Fruit fly (Drosophila melanogaster) Kc167 (cell line): ENCODE results near the gene Cyp6d4.

Source experiments
- Myc ChIP-seq: fragments of >200 bp; optimal IDR thresholded peaks from 2 replicates; lab custom pipeline; 2017; ENCODE audit warnings: missing external identifiers
- Sin3A ChIP-seq: fragments of >200 bp; optimal IDR thresholded peaks from 2 replicates; lab custom pipeline; 2018; ENCODE audit warnings: missing external identifiers
- h ChIP-seq: fragments of >200 bp; optimal IDR thresholded peaks from 3 replicates; lab custom pipeline; 2018; ENCODE audit warnings: missing external identifiers
- insv ChIP-seq: fragments of >200 bp; optimal IDR thresholded peaks from 3 replicates; lab custom pipeline; 2018; ENCODE audit warnings: missing external identifiers
- psq ChIP-seq: fragments of >200 bp; optimal IDR thresholded peaks from 2 replicates; lab custom pipeline; 2017; ENCODE audit warnings: missing external identifiers
- ttk ChIP-seq: sonication (Bioruptor generic); optimal IDR thresholded peaks from 2 replicates; lab custom pipeline; 2017; ENCODE audit warnings: missing external identifiers

Cyp6d4 gene

DNA sequence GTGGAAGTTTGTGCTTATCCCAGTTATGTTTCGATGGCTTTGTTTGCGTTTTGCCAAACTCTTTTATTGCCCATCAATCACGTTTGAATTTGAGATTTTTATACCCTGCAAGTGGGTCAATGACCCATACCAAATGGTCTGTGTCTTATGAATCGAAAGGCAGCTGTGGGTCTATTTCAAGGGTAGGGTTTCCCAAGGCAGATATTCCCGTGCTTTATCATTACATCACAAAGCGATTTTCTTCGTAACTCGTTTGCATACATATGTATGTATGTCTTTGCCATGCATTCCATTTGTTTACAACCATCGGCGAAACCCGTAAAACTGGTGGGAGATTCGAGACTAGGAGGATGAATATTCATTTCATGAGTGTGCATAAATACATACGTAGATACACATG is 22.7 kb upstream of the Cyp6d4 start:
- TF ChIP-seq h (no peak), ttk (no peak), Sin3A (lab: Kevin White, UChicago) (no peak), psq (lab: Kevin White, UChicago) (no peak), insv (no peak), Myc (lab: Kevin White, UChicago) (no peak)

DNA sequence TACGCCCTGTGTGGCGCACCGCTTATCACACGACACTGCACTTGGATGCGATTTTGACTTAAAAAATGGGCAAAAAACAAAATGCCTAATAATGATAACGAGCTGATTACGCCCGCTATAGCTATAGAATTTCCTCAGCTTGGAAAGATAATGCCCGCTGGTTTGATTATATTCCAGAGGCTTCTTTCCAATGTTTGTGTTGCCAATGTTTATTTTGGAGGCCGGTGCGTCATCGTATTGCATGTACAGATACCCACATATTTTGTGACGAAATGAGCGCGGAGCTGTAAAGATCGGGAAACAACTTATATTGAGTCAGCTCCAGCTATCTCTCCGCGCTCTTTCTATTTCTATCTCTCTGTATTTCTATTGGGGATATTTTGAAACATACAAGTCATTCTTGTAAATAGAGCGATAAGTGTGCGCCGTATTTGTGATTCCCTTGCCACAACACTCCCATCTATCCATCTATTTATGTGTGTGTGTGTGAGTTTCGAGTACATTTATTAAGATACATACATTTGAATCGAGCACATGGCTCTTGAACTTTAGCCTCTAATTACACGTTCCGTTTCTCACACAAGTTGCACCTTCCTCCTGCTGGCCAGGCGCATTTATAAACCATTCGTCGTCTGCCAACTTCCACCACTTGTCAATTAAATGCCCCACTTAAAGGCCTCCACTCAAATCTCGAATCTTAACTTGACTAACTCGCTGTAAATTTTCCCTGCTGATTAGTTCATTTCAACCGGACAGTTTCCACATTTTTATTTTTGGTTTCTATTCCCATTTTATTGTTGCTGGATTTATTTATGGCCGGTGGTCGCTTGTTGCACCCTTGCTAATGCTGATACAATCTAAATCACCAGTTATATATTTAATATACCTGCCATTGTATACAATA is 13.8 kb upstream of the Cyp6d4 start:
- TF ChIP-seq insv (no peak), h (no peak)

DNA sequence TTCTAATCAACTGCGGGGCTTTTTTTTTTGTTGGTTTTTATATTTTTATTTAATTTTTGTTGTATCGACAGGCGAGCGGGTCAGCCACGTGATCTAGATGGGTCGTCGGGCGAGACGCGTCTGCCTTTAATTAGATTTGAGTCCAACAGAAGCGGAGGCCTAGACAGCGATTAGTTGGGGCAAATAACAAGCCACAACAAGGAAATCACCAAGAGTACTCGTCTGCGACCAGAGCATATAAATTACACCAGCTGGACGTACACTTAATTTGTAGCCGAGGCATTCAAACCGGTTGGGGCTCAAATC is 13.2 kb upstream of the Cyp6d4 start:
- no peak for TF ChIP-seq insv
- no peak for TF ChIP-seq psq (lab: Kevin White, UChicago)
- TF ChIP-seq Sin3A (lab: Kevin White, UChicago): no peak
- TF ChIP-seq h: no peak
- TF ChIP-seq Myc (lab: Kevin White, UChicago): no peak
- no peak for TF ChIP-seq ttk

dm6 chr3R:22686336-22686874 is 11.7 kb upstream of the Cyp6d4 start, which contains the start of the genes Gclm and CG17625:
Gene Gclm (minus strand): TSS chr3R:22686510.
Gene CG17625 (plus strand): TSS chr3R:22686849.
- TF ChIP-seq h: no peak
- no peak for TF ChIP-seq Sin3A (lab: Kevin White, UChicago)
- TF ChIP-seq insv: no peak
- TF ChIP-seq ttk: no peak
- no peak for TF ChIP-seq psq (lab: Kevin White, UChicago)
- TF ChIP-seq Myc (lab: Kevin White, UChicago): no peak

DNA sequence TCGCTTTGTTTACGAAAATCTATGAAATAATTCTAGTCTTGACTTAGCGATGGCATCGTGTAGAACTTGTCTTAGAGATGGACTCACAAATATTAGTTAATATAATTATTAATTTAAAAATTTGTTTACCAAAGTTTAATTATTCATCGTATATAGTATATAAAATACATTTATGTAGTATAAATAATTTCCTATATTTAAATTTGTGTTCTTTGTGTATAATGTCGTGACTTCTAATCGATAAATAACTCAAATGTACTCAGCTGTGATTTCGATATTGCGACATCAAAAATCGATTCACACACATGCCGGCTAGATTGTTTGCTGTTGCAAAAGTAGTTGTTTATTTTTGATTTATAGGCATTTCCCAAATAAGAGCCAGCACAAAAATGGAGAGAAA is 7.8 kb upstream of the Cyp6d4 start, which contains the start of the genes wfs1 and Nup133:
TSS of gene wfs1 (minus strand) at position 70 of the 400 bp plus-strand sequence.
TSS of gene Nup133 (plus strand) at position 297 of the 400 bp plus-strand sequence.
- TF ChIP-seq Sin3A (lab: Kevin White, UChicago): no peak
- TF ChIP-seq h: no peak
- TF ChIP-seq ttk: no peak
- no peak for TF ChIP-seq psq (lab: Kevin White, UChicago)
- TF ChIP-seq insv: no peak
- no peak for TF ChIP-seq Myc (lab: Kevin White, UChicago)

dm6 chr3R:22694659-22695058 is 3.5 kb upstream of the Cyp6d4 start, which contains the start of gene cd:
Gene cd (plus strand): TSS chr3R:22694959.
- no peak for TF ChIP-seq psq (lab: Kevin White, UChicago)
- no peak for TF ChIP-seq ttk
- no peak for TF ChIP-seq Sin3A (lab: Kevin White, UChicago)
- TF ChIP-seq Myc (lab: Kevin White, UChicago): no peak
- no peak for TF ChIP-seq insv
- TF ChIP-seq h: no peak

DNA sequence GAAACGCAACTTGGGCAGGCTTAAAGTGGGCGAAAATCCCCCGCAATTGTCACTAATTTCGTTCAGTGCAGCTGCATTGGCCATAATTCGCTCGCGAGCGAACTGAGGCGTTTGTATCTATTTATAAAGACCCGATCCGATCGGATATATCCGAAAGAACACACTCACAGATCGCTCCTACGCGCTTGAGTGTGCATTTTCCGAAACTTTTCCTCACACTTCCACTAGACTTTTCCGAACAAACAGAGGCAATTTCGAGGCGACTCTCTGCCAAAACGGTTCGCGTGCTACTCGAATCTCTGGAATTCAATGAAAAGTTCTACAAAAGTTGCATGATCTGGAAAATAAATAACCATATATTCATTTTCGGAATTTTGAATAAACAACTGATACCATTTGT is 3.7 kb downstream of the Cyp6d4 start, which contains the start of the genes CG6972 and CCAP:
TSS of gene CG6972 (plus strand) at position 215 of the 400 bp plus-strand sequence.
TSS of gene CCAP (minus strand) at position 292 of the 400 bp plus-strand sequence.
- no peak for TF ChIP-seq psq (lab: Kevin White, UChicago)
- TF ChIP-seq Sin3A (lab: Kevin White, UChicago): no peak
- no peak for TF ChIP-seq h
- no peak for TF ChIP-seq Myc (lab: Kevin White, UChicago)
- no peak for TF ChIP-seq ttk
- no peak for TF ChIP-seq insv

DNA sequence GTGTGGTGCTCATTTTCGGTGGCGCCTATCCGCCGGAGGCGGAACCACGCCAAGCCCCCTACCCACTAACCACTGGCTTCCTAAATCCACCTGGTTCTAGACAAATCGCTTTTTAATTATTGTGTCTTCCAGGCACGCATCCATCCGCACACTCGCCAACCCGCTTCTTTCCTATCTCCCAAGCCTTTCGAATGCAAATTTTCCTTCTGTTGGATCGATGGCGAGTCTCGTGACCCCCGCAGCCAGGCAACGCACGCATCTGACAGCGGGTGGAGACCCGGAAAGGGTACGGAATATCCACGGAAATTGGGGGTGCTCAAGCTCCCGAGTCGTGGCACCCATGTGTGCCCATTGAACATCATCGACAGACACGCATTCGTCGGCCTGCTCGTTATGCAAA is 9.1 kb downstream of the Cyp6d4 start, which contains the start of gene CG13842:
TSS of gene CG13842 (minus strand) at position 101 of the 400 bp plus-strand sequence.
- TF ChIP-seq Sin3A (lab: Kevin White, UChicago) (no peak), insv (no peak), Myc (lab: Kevin White, UChicago) (no peak), psq (lab: Kevin White, UChicago) (no peak), h (no peak), ttk (no peak)

DNA sequence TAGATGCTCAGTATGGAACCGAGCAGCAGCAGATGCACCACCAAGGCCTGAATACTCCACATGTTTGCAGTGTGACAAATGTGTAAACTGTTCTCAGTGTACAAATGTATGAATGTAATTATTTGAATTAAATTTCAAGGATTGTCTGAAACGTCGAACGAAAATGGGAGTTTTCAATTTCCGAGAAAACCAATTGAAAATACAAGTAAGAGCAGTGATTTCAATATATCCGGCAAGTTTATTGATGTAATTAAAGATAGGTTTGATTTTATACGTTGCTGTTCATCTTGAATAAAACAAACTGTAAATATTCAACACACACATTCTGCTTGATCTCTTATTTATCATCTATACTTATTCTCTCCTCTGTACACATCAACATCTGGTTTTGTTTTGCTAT is 12.5 kb downstream of the Cyp6d4 start, which contains the start of gene CG4907:
TSS of gene CG4907 (minus strand) at position 101 of the 400 bp plus-strand sequence.
- no peak for TF ChIP-seq ttk
- no peak for TF ChIP-seq insv
- no peak for TF ChIP-seq psq (lab: Kevin White, UChicago)
- no peak for TF ChIP-seq Sin3A (lab: Kevin White, UChicago)
- TF ChIP-seq h: no peak
- TF ChIP-seq Myc (lab: Kevin White, UChicago): no peak

DNA sequence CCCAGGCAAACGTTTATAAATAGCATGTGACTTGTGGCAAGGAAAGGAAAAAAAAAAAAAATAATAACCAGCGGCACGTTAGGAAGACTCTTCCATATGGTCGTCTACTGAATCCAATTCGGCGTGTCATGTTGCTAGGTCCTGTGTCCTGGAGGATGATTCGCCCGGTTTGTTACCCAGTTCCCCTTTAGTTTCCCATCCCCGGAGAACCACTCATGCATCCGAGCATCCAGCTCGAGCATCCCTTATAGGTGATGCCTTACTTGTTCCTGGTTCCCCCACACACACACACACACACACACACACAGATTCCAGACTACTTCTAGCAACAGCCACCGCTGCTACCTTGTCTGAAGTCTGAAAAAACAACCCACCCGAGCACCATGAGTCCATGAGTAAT is 19.7 kb downstream of the Cyp6d4 start:
- TF ChIP-seq Sin3A (lab: Kevin White, UChicago): no peak
- no peak for TF ChIP-seq Myc (lab: Kevin White, UChicago)
- no peak for TF ChIP-seq h
- TF ChIP-seq insv: no peak
- TF ChIP-seq psq (lab: Kevin White, UChicago): no peak
- TF ChIP-seq ttk: no peak

DNA sequence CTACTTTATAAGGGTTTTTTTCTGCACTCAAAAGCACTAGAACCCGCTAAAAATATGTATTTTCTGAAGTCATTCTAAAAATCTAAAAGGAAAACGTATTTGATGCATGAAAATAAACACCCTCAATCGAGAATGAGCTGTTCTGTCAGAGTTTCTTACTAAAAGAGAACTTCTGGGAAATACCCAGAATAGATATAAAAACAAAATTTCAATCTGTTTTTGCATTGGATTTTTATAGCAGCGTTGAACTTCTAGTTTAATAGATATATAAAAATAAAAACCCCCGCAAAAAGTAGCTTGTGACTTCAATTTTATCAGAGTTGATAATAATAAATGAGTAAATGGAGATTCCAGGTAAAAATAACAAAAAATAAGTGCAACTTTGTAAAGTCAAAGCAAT is 20.3 kb downstream of the Cyp6d4 start:
- TF ChIP-seq insv: no peak
- TF ChIP-seq ttk: no peak
- TF ChIP-seq h: no peak
- TF ChIP-seq Sin3A (lab: Kevin White, UChicago): no peak
- no peak for TF ChIP-seq psq (lab: Kevin White, UChicago)
- TF ChIP-seq Myc (lab: Kevin White, UChicago): no peak

- no peak for TF ChIP-seq h
- TF ChIP-seq Myc (lab: Kevin White, UChicago): no peak
- TF ChIP-seq psq (lab: Kevin White, UChicago): no peak
- no peak for TF ChIP-seq insv
- TF ChIP-seq Sin3A (lab: Kevin White, UChicago): no peak
- TF ChIP-seq ttk: no peak
Measured at dm6 chr3R:22718937-22719606, 21.0 kb downstream of the Cyp6d4 start.
